Fruit fly (Drosophila melanogaster): ENCODE measurements around the gene CG10013.
A peak's percentile ranks its signal among the peaks of the same experiment; 100 is the strongest.

Gene CG10013

DNA sequence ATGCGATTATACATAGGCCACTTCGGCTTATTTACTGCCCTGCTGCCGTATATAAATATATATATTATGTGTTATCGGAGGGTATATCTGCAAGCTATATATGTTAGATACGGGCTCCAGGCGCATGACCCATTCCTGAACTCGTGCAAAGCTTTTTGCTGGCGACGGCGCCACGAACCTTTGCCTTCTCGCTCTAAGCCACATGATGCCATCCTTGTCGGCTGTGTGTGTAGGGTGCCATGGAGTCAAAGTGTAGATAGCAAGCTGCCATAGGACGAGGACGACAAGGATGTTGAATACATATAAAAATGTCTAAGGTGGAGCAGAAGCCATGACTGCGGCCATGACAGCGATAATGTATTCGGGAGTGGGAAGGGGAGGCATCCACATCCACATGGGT is 24.3 kb downstream of the CG10013 start (continued):
- TF ChIP-seq Atf6 (GFP tag; IDR thresholded peaks at IDR 0.05) (no peak), Ets65A (GFP tag) (no peak), Sry-β (GFP tag; optimal IDR thresholded peaks at IDR 0.05) (no peak), Mrtf (GFP tag; IDR thresholded peaks at IDR 0.05) (no peak), CG32532 (GFP tag; IDR thresholded peaks at IDR 0.05) (0 out of 2 replicates have a peak, but pooled peaks have one; percentile 9), sisA (GFP tag; IDR thresholded peaks at IDR 0.05) (no peak), tll (GFP tag; optimal IDR thresholded peaks at IDR 0.05) (no peak), CG14860 (GFP tag; IDR thresholded peaks at IDR 0.05; ENCODE audit: partially characterized antibody) (no peak), CG1647 (GFP tag; optimal IDR thresholded peaks at IDR 0.05) (no peak), Lhr (GFP tag; optimal IDR thresholded peaks at IDR 0.05) (no peak), CG17359 (tag; optimal IDR thresholded peaks at IDR 0.05) (no peak), fd102C (GFP tag; optimal IDR thresholded peaks at IDR 0.05) (no peak), yki (optimal IDR thresholded peaks at IDR 0.05) (no peak), bbx (GFP tag; IDR thresholded peaks at IDR 0.05; ENCODE audit: partially characterized antibody) (no peak), CG7839 (tag; optimal IDR thresholded peaks at IDR 0.05) (no peak), CG8944 (GFP tag; optimal IDR thresholded peaks at IDR 0.05) (no peak), CG15696 (tag; optimal IDR thresholded peaks at IDR 0.05) (no peak), Gsc (GFP tag; IDR thresholded peaks at IDR 0.05) (no peak)

dm6 chr3R:12350497-12350896 is 27.2 kb downstream of the CG10013 start, which contains the start of gene CG10038:
CG10038 (minus strand) TSS chr3R:12350644.
- peak; percentile 86 for TF ChIP-seq row (GFP tag; IDR thresholded peaks at IDR 0.05)
- TF ChIP-seq sqz (GFP tag; optimal IDR thresholded peaks at IDR 0.05) = peak; percentile 28
- no peak for TF ChIP-seq Atf3 (GFP tag; optimal IDR thresholded peaks at IDR 0.05)
- TF ChIP-seq zen2 (GFP tag; IDR thresholded peaks at IDR 0.05; ENCODE audit: partially characterized antibody) = peak; percentile 79; the same call in 2 of the 3 replicates
- TF ChIP-seq unc-4 (GFP tag; IDR thresholded peaks at IDR 0.05; ENCODE audit: partially characterized antibody) = peak; percentile 94
- TF ChIP-seq CG17361 (GFP tag; IDR thresholded peaks at IDR 0.05) = peak; percentile 37; the same call in 2 of the 3 replicates
- 0 out of 3 replicates have a peak, but pooled peaks have one; percentile 9 for TF ChIP-seq jigr1 (GFP tag; IDR thresholded peaks at IDR 0.05)
- no peak for TF ChIP-seq CG4820 (GFP tag; optimal IDR thresholded peaks at IDR 0.05)
- TF ChIP-seq ac (GFP tag; optimal IDR thresholded peaks at IDR 0.05) = no peak
- peak; percentile 27 for TF ChIP-seq CG18262 (tag; optimal IDR thresholded peaks at IDR 0.05)
- no peak for TF ChIP-seq Sox100B (GFP tag; optimal IDR thresholded peaks at IDR 0.05)
- TF ChIP-seq HLH4C (GFP tag; IDR thresholded peaks at IDR 0.05; ENCODE audit: partially characterized antibody) = peak; percentile 91
- peak; percentile 42; the same call in 1 of the 3 replicates for TF ChIP-seq H15 (GFP tag; IDR thresholded peaks at IDR 0.05)
- TF ChIP-seq fd3F (GFP tag; optimal IDR thresholded peaks at IDR 0.05) = no peak
- peak; percentile 43; the same call in 1 of the 2 replicates for TF ChIP-seq CG31441 (GFP tag; IDR thresholded peaks at IDR 0.05)
- TF ChIP-seq CG3847 (GFP tag; IDR thresholded peaks at IDR 0.05) = peak; percentile 55
- no peak for TF ChIP-seq Usf (GFP tag; optimal IDR thresholded peaks at IDR 0.05)
- TF ChIP-seq vvl (GFP tag; IDR thresholded peaks at IDR 0.05) = peak; percentile 55; the same call in 1 of the 2 replicates
- TF ChIP-seq CG12391 (tag; optimal IDR thresholded peaks at IDR 0.05) = peak; percentile 46
- peak; percentile 78 for TF ChIP-seq CoRest (tag; optimal IDR thresholded peaks at IDR 0.05)
- TF ChIP-seq CG43689 (GFP tag; IDR thresholded peaks at IDR 0.05) = no peak
- TF ChIP-seq Oaz (GFP tag; IDR thresholded peaks at IDR 0.05) = no peak
- TF ChIP-seq bowl (GFP tag; IDR thresholded peaks at IDR 0.05) = no peak
- peak; percentile 31; the same call in 1 of the 3 replicates for TF ChIP-seq Aef1 (GFP tag; IDR thresholded peaks at IDR 0.05)
- peak; percentile 24 for TF ChIP-seq zf30C (GFP tag; optimal IDR thresholded peaks at IDR 0.05)
- TF ChIP-seq aop (GFP tag; IDR thresholded peaks at IDR 0.05) = no peak
- no peak for TF ChIP-seq onecut (GFP tag; IDR thresholded peaks at IDR 0.05)
- TF ChIP-seq CG11398 (GFP tag; optimal IDR thresholded peaks at IDR 0.05) = no peak
- no peak for TF ChIP-seq CG10431 (GFP tag; optimal IDR thresholded peaks at IDR 0.05)
- TF ChIP-seq Fer2 (tag; optimal IDR thresholded peaks at IDR 0.05) = no peak
- TF ChIP-seq CG32772 (GFP tag; IDR thresholded peaks at IDR 0.05) = no peak
- peak; percentile 45 for TF ChIP-seq YL-1 (GFP tag; optimal IDR thresholded peaks at IDR 0.05)
- TF ChIP-seq CG13424 (tag; optimal IDR thresholded peaks at IDR 0.05) = peak; percentile 41
